Worm (Caenorhabditis elegans) whole organism, L2 larva: ENCODE results near the gene C56E10.3.

Source experiments
- C34F6.9 ChIP-seq: fragments of 150-350 bp; optimal IDR thresholded peaks from 2 replicates; lab custom pipeline; 2014; ENCODE audit warnings: missing biosample characterization, missing genetic modification characterization
- F13H6.1 ChIP-seq: sonication (generic microtip); optimal IDR thresholded peaks from 2 replicates; lab custom pipeline; 2016; ENCODE audit warnings: missing genetic modification characterization, missing compliant biosample characterization
- R02D3.7 ChIP-seq: fragments of 150-350 bp; optimal IDR thresholded peaks from 2 replicates; lab custom pipeline; 2014; ENCODE audit warnings: missing biosample characterization, missing genetic modification characterization
- Y55F3AM.14 ChIP-seq: fragments of 200-800 bp; sonication (Bioruptor generic); optimal IDR thresholded peaks from 2 replicates; lab custom pipeline; 2018; ENCODE audit warnings: mild to moderate bottlenecking, missing genetic modification characterization, missing compliant biosample characterization
- alr-1 ChIP-seq: fragments of 150-350 bp; optimal IDR thresholded peaks from 2 replicates; lab custom pipeline; 2014; ENCODE audit warnings: missing biosample characterization, missing genetic modification characterization
- ama-1 ChIP-seq: fragments of 150-350 bp; optimal IDR thresholded peaks from 2 replicates; lab custom pipeline; 2018; ENCODE audit warnings: inconsistent platforms
- ceh-16 ChIP-seq: fragments of 150-350 bp; optimal IDR thresholded peaks from 2 replicates; lab custom pipeline; 2014; ENCODE audit warnings: missing biosample characterization, missing genetic modification characterization
- ceh-82 ChIP-seq: fragments of 150-350 bp; optimal IDR thresholded peaks from 2 replicates; lab custom pipeline; 2014; ENCODE audit warnings: missing biosample characterization, missing genetic modification characterization
- dmd-4 ChIP-seq: sonication (generic microtip); optimal IDR thresholded peaks from 2 replicates; lab custom pipeline; 2017; ENCODE audit warnings: missing biosample characterization, missing genetic modification characterization
- egl-27 ChIP-seq: sonication (generic microtip); optimal IDR thresholded peaks from 3 replicates; lab custom pipeline; 2017; ENCODE audit warnings: missing biosample characterization, missing genetic modification reagents, missing genetic modification characterization
- elt-1 ChIP-seq: fragments of 150-350 bp; optimal IDR thresholded peaks from 2 replicates; lab custom pipeline; 2014; ENCODE audit warnings: missing biosample characterization, missing genetic modification characterization
- elt-3 ChIP-seq: sonication (generic microtip); optimal IDR thresholded peaks from 2 replicates; lab custom pipeline; 2017; ENCODE audit warnings: missing biosample characterization, missing genetic modification characterization
- fos-1 ChIP-seq: fragments of 150-350 bp; optimal IDR thresholded peaks from 2 replicates; lab custom pipeline; 2014; ENCODE audit warnings: missing biosample characterization, missing genetic modification characterization
- gmeb-1 ChIP-seq: fragments of 150-350 bp; optimal IDR thresholded peaks from 2 replicates; lab custom pipeline; 2014; ENCODE audit warnings: missing biosample characterization, missing genetic modification characterization
- lin-11 ChIP-seq: fragments of 150-350 bp; sonication (generic microtip); optimal IDR thresholded peaks from 2 replicates; lab custom pipeline; 2014; ENCODE audit warnings: missing biosample characterization, missing genetic modification characterization, inconsistent platforms, mixed read lengths
- lin-39 ChIP-seq: fragments of 150-350 bp; optimal IDR thresholded peaks from 2 replicates; lab custom pipeline; 2014; ENCODE audit warnings: missing biosample characterization, missing genetic modification reagents, missing genetic modification characterization
- lsy-2 ChIP-seq, 2 experiments: fragments of 150-350 bp in 1 of 2; sonication (generic microtip) in 1 of 2; optimal IDR thresholded peaks; 2 replicates each; lab custom pipeline; 2014 to 2017; ENCODE audit warnings: missing biosample characterization in 2 of 2, missing genetic modification characterization in 2 of 2
- mbf-1 ChIP-seq: sonication (generic microtip); optimal IDR thresholded peaks from 2 replicates; lab custom pipeline; 2017; ENCODE audit warnings: missing biosample characterization, missing genetic modification characterization
- nhr-10 ChIP-seq: sonication (generic microtip); optimal IDR thresholded peaks from 2 replicates; lab custom pipeline; 2017; ENCODE audit warnings: missing biosample characterization, missing genetic modification characterization
- nhr-11 ChIP-seq: fragments of 150-350 bp; optimal IDR thresholded peaks from 2 replicates; lab custom pipeline; 2014; ENCODE audit warnings: missing biosample characterization, missing genetic modification characterization
- nhr-12 ChIP-seq: fragments of 150-350 bp; optimal IDR thresholded peaks from 2 replicates; lab custom pipeline; 2014; ENCODE audit warnings: missing biosample characterization, missing genetic modification characterization
- nhr-237 ChIP-seq: fragments of 150-350 bp; optimal IDR thresholded peaks from 2 replicates; lab custom pipeline; 2014; ENCODE audit warnings: missing biosample characterization, missing genetic modification characterization
- nhr-6 ChIP-seq: fragments of 150-350 bp; optimal IDR thresholded peaks from 2 replicates; lab custom pipeline; 2014; ENCODE audit warnings: missing biosample characterization, missing genetic modification characterization
- peb-1 ChIP-seq: fragments of 150-350 bp; optimal IDR thresholded peaks from 2 replicates; lab custom pipeline; 2014; ENCODE audit warnings: missing biosample characterization, missing genetic modification characterization
- sem-4 ChIP-seq: fragments of 150-350 bp; optimal IDR thresholded peaks from 2 replicates; lab custom pipeline; 2014; ENCODE audit warnings: missing biosample characterization, missing genetic modification reagents, missing genetic modification characterization
- skn-1 ChIP-seq: sonication (generic microtip); optimal IDR thresholded peaks from 2 replicates; lab custom pipeline; 2017; ENCODE audit warnings: missing biosample characterization, missing genetic modification characterization
- sma-9 ChIP-seq, 2 experiments: fragments of 150-350 bp in 1 of 2; sonication (generic microtip) in 1 of 2; optimal IDR thresholded peaks; 2 replicates each; lab custom pipeline; 2014 to 2016; ENCODE audit warnings: missing genetic modification characterization in 2 of 2, mild to moderate bottlenecking in 1 of 2, missing biosample characterization in 1 of 2, missing compliant biosample characterization in 1 of 2, missing genetic modification reagents in 1 of 2, moderate library complexity in 1 of 2
- snpc-4 ChIP-seq: fragments of 150-350 bp; optimal IDR thresholded peaks from 2 replicates; lab custom pipeline; 2014; ENCODE audit warnings: missing biosample characterization, missing genetic modification characterization
- unc-55 ChIP-seq: fragments of 150-350 bp; sonication (generic microtip); optimal IDR thresholded peaks from 3 replicates; lab custom pipeline; 2014; ENCODE audit warnings: missing biosample characterization, missing genetic modification reagents, missing genetic modification characterization
- zag-1 ChIP-seq: fragments of 150-350 bp; optimal IDR thresholded peaks from 2 replicates; lab custom pipeline; 2014; ENCODE audit warnings: missing biosample characterization, missing genetic modification characterization
- ztf-1 ChIP-seq: fragments of 200-800 bp; sonication (Bioruptor generic); conservative IDR thresholded peaks from 2 replicates; pipeline ENCODE4 v1.3.6; 2022; ENCODE audit warnings: missing genetic modification characterization, missing compliant biosample characterization
- ztf-11 ChIP-seq: sonication (generic microtip); optimal IDR thresholded peaks from 2 replicates; lab custom pipeline; 2017; ENCODE audit warnings: missing biosample characterization, missing genetic modification characterization
- ztf-4 ChIP-seq: fragments of 150-350 bp; optimal IDR thresholded peaks from 2 replicates; lab custom pipeline; 2014; ENCODE audit warnings: missing biosample characterization, missing genetic modification characterization

The C56E10.3 gene

ce11 chrX:6607599-6607998 is 37.9 kb upstream of the C56E10.3 start (continued):
- TF ChIP-seq sma-9 (GFP tag; optimal IDR thresholded peaks at IDR 0.05; lab: Kevin White, UChicago) (peak; percentile 49), sma-9 (tag; optimal IDR thresholded peaks at IDR 0.05; lab: Kevin White, UChicago) (no peak), zag-1 (tag; lab: Kevin White, UChicago) (no peak), sem-4 (tag; lab: Kevin White, UChicago) (no peak), nhr-237 (tag; lab: Kevin White, UChicago) (no peak), alr-1 (tag; lab: Kevin White, UChicago) (no peak), ceh-16 (no peak)

DNA sequence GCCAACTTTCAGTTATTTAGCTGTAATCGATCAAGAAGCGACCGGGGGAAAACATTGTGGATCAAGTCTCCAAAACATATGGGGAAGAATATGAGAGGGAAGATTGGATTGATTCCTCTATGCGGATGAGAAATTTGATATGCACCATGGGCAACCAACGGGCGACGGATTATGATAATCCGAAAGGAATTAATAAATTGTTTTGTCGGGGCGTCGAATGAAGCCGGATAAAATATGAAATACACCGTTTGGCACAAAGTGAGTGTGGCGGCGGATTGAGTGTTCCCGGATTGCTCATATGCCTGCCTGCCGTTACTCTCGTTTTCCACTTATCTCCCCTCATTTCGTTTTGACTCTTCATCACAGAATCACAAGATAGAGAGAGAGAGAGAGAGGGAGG is 36.2 kb upstream of the C56E10.3 start:
- no peak for TF ChIP-seq nhr-10 (tag; lab: Kevin White, UChicago)
- TF ChIP-seq ztf-4 (tag; lab: Kevin White, UChicago): no peak
- TF ChIP-seq Y55F3AM.14 (GFP tag; lab: Kevin White, UChicago): no peak
- TF ChIP-seq lin-11: peak; percentile 10
- TF ChIP-seq elt-1 (tag; lab: Kevin White, UChicago): no peak
- TF ChIP-seq fos-1 (tag; lab: Kevin White, UChicago): no peak
- TF ChIP-seq mbf-1 (tag; lab: Kevin White, UChicago): no peak

- TF ChIP-seq F13H6.1 (no peak), peb-1 (tag; lab: Kevin White, UChicago) (no peak), dmd-4 (tag; lab: Kevin White, UChicago) (no peak)
Measured at ce11 chrX:6609717-6610116, 35.7 kb upstream of the C56E10.3 start, which contains the start of gene C25B8.8. C25B8.8 (plus strand) TSS chrX:6610017.

ce11 chrX:6613537-6613936 is 31.9 kb upstream of the C56E10.3 start:
- TF ChIP-seq elt-3 (tag; lab: Kevin White, UChicago) (no peak), nhr-11 (tag; lab: Kevin White, UChicago) (no peak), zag-1 (tag; lab: Kevin White, UChicago) (no peak), mbf-1 (tag; lab: Kevin White, UChicago) (no peak), F13H6.1 (no peak), dmd-4 (tag; lab: Kevin White, UChicago) (no peak), R02D3.7 (tag; lab: Kevin White, UChicago) (no peak), sma-9 (GFP tag; optimal IDR thresholded peaks at IDR 0.05; lab: Kevin White, UChicago) (no peak), sma-9 (tag; optimal IDR thresholded peaks at IDR 0.05; lab: Kevin White, UChicago) (no peak), unc-55 (GFP tag; lab: Kevin White, UChicago) (no peak), skn-1 (tag; lab: Kevin White, UChicago) (no peak), lsy-2 (tag; optimal IDR thresholded peaks at IDR 0.05; lab: Kevin White, UChicago) (no peak), ztf-4 (tag; lab: Kevin White, UChicago) (no peak), nhr-12 (tag; lab: Kevin White, UChicago) (no peak)
- TF ChIP-seq, all 48 proteins: peak for 0

DNA sequence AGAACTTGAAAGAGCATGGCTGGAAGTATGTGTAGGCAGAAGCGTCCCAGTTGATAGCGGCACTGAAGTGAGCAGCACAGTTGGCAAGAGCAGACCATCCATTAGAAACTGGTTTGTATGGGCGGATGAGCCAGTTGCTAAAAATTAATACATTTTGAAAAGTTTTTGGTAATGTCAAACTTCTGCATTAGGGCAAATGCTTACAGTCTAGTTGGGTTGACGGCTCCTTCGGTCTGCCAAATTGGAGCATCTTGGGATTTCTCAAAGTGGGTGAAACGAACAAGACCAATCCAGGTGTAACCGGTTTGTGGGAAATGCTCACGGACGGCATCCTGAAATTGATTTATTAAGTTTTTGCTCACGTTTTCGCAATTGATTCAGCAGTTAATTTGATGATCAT is 27.8 kb upstream of the C56E10.3 start:
- TF ChIP-seq mbf-1 (tag; lab: Kevin White, UChicago): no peak
- no peak for TF ChIP-seq ztf-1 (GFP tag; lab: Robert Waterston, UW)
- no peak for TF ChIP-seq nhr-237 (tag; lab: Kevin White, UChicago)
- TF ChIP-seq snpc-4 (tag; lab: Kevin White, UChicago): no peak
- no peak for TF ChIP-seq sma-9 (GFP tag; optimal IDR thresholded peaks at IDR 0.05; lab: Kevin White, UChicago)
- no peak for TF ChIP-seq sma-9 (tag; optimal IDR thresholded peaks at IDR 0.05; lab: Kevin White, UChicago)
- no peak for TF ChIP-seq alr-1 (tag; lab: Kevin White, UChicago)
- no peak for TF ChIP-seq F13H6.1
- no peak for TF ChIP-seq egl-27 (tag; lab: Kevin White, UChicago)
- no peak for TF ChIP-seq ama-1
- TF ChIP-seq gmeb-1 (tag; lab: Kevin White, UChicago): no peak
- no peak for TF ChIP-seq ceh-82
- no peak for TF ChIP-seq nhr-11 (tag; lab: Kevin White, UChicago)
- TF ChIP-seq C34F6.9: no peak
- no peak for TF ChIP-seq ceh-16
- no peak for TF ChIP-seq lin-39 (tag; lab: Kevin White, UChicago)
- TF ChIP-seq lin-11: no peak
- no peak for TF ChIP-seq zag-1 (tag; lab: Kevin White, UChicago)
- no peak for TF ChIP-seq sem-4 (tag; lab: Kevin White, UChicago)
- no peak for TF ChIP-seq ztf-11 (tag; lab: Kevin White, UChicago)
- no peak for TF ChIP-seq nhr-6
- TF ChIP-seq, all 48 proteins: peak for 0
